Worm (Caenorhabditis elegans): ENCODE results near the gene trul-1.
"Not testable (repeated sequence)": the region's sequence is repeated elsewhere in the genome, so short reads cannot be mapped to it uniquely, and the experiment has no call there.

The trul-1 gene

ce11 chrII:312110-312509 lies 29.7 kb upstream of the trul-1 start, which contains the start of gene mps-2:
Gene mps-2 (minus strand): TSS chrII:312210.
- not testable (repeated sequence) for TF ChIP-seq ets-7 (tag; optimal IDR thresholded peaks at IDR 0.05); B0310.2 (tag; optimal IDR thresholded peaks at IDR 0.05); hmg-4 (GFP tag; optimal IDR thresholded peaks at IDR 0.05)

- TF ChIP-seq aly-1 (tag; optimal IDR thresholded peaks at IDR 0.05) (no peak), hmg-4 (GFP tag; optimal IDR thresholded peaks at IDR 0.05) (no peak), tbx-37 (GFP tag; conservative IDR thresholded peaks at IDR 0.05) (no peak), B0310.2 (tag; optimal IDR thresholded peaks at IDR 0.05) (no peak), ceh-13 (GFP tag; optimal IDR thresholded peaks at IDR 0.05) (no peak), tra-4 (tag; optimal IDR thresholded peaks at IDR 0.05) (no peak)
Observed at ce11 chrII:307154-307553, 24.8 kb upstream of the trul-1 start, which contains the start of gene K01A2.4. Gene K01A2.4 (plus strand): TSS chrII:307454.

ce11 chrII:305645-306044 lies 23.3 kb upstream of the trul-1 start, which contains the start of gene col-69:
Gene col-69 (minus strand): TSS chrII:305745.
- TF ChIP-seq aly-1 (tag; optimal IDR thresholded peaks at IDR 0.05) = no peak
- no peak for TF ChIP-seq tbx-11 (GFP tag; IDR thresholded peaks at IDR 0.05)
- no peak for TF ChIP-seq hmbx-1 (tag; optimal IDR thresholded peaks at IDR 0.05)
- TF ChIP-seq tra-4 (tag; optimal IDR thresholded peaks at IDR 0.05) = no peak
- no peak for TF ChIP-seq sea-1 (GFP tag; conservative IDR thresholded peaks at IDR 0.05)
- no peak for TF ChIP-seq tbx-37 (GFP tag; conservative IDR thresholded peaks at IDR 0.05)
- no peak for TF ChIP-seq hnd-1 (tag; optimal IDR thresholded peaks at IDR 0.05)
- no peak for TF ChIP-seq hmg-4 (GFP tag; optimal IDR thresholded peaks at IDR 0.05)
- TF ChIP-seq pes-1 (GFP tag; IDR thresholded peaks at IDR 0.05) = no peak
- TF ChIP-seq flt-1 (GFP tag; IDR thresholded peaks at IDR 0.05) = no peak
- TF ChIP-seq ama-1 (optimal IDR thresholded peaks at IDR 0.05) = no peak
- TF ChIP-seq F13C5.2 (tag; optimal IDR thresholded peaks at IDR 0.05) = no peak

ce11 chrII:303927-304711 lies 21.7 kb upstream of the trul-1 start:
- TF ChIP-seq scrt-1 (GFP tag; IDR thresholded peaks at IDR 0.05) (no peak), ama-1 (optimal IDR thresholded peaks at IDR 0.05) (no peak), ceh-13 (GFP tag; optimal IDR thresholded peaks at IDR 0.05) (no peak), aly-1 (tag; optimal IDR thresholded peaks at IDR 0.05) (no peak), hmbx-1 (tag; optimal IDR thresholded peaks at IDR 0.05) (no peak)

- TF ChIP-seq ceh-13 (GFP tag; optimal IDR thresholded peaks at IDR 0.05) = no peak
- TF ChIP-seq ceh-36 (tag; optimal IDR thresholded peaks at IDR 0.05) = no peak
- no peak for TF ChIP-seq sea-1 (GFP tag; conservative IDR thresholded peaks at IDR 0.05)
- no peak for TF ChIP-seq tbx-11 (GFP tag; IDR thresholded peaks at IDR 0.05)
- TF ChIP-seq F13C5.2 (tag; optimal IDR thresholded peaks at IDR 0.05) = no peak
- no peak for TF ChIP-seq ama-1 (optimal IDR thresholded peaks at IDR 0.05)
Observed at ce11 chrII:300977-301772, 18.8 kb upstream of the trul-1 start, which contains the start of gene K01A2.5. Gene K01A2.5 (plus strand): TSS chrII:301273.

ce11 chrII:299684-300083 lies 17.3 kb upstream of the trul-1 start, which contains the start of gene K01A2.6:
Gene K01A2.6 (plus strand): TSS chrII:299984.
- TF ChIP-seq hnd-1 (tag; optimal IDR thresholded peaks at IDR 0.05) (no peak), pes-1 (GFP tag; IDR thresholded peaks at IDR 0.05) (no peak), hmbx-1 (tag; optimal IDR thresholded peaks at IDR 0.05) (no peak), ets-7 (tag; optimal IDR thresholded peaks at IDR 0.05) (no peak), tbx-37 (GFP tag; conservative IDR thresholded peaks at IDR 0.05) (no peak), flt-1 (GFP tag; IDR thresholded peaks at IDR 0.05) (no peak), hmg-4 (GFP tag; optimal IDR thresholded peaks at IDR 0.05) (no peak)

ce11 chrII:296911-297440 lies 14.6 kb upstream of the trul-1 start, which contains the start of the genes clec-117 and B0432.1:
Gene clec-117 (minus strand): TSS chrII:297011.
Gene B0432.1 (plus strand): TSS chrII:297390.
- TF ChIP-seq F13C5.2 (tag; optimal IDR thresholded peaks at IDR 0.05) = no peak

ce11 chrII:294606-295005 lies 12.2 kb upstream of the trul-1 start, which contains the start of gene B0432.11:
Gene B0432.11 (minus strand): TSS chrII:294706.
- TF ChIP-seq tbx-11 (GFP tag; IDR thresholded peaks at IDR 0.05) (no peak), ceh-36 (tag; optimal IDR thresholded peaks at IDR 0.05) (no peak), ama-1 (optimal IDR thresholded peaks at IDR 0.05) (no peak), F13C5.2 (tag; optimal IDR thresholded peaks at IDR 0.05) (no peak), scrt-1 (GFP tag; IDR thresholded peaks at IDR 0.05) (no peak), flt-1 (GFP tag; IDR thresholded peaks at IDR 0.05) (no peak), tbx-37 (GFP tag; conservative IDR thresholded peaks at IDR 0.05) (no peak), hmg-4 (GFP tag; optimal IDR thresholded peaks at IDR 0.05) (no peak), ceh-13 (GFP tag; optimal IDR thresholded peaks at IDR 0.05) (no peak), ets-7 (tag; optimal IDR thresholded peaks at IDR 0.05) (no peak), aly-1 (tag; optimal IDR thresholded peaks at IDR 0.05) (no peak), tra-4 (tag; optimal IDR thresholded peaks at IDR 0.05) (no peak)
